Fruit fly (Drosophila melanogaster) S2 (cell line): Measurements from ENCODE around the gene dsd.

Experiments used
- CG8478 ChIP-seq: fragments of >200 bp; optimal IDR thresholded peaks from 2 replicates; lab custom pipeline; 2018
- CTCF ChIP-seq, 2 experiments: fragments of >200 bp; optimal IDR thresholded peaks; 2 replicates each; lab custom pipeline; 2018

- no peak for TF ChIP-seq CG8478 (lab: Kevin White, UChicago)
- no peak for TF ChIP-seq CTCF (optimal IDR thresholded peaks at IDR 0.05; lab: Kevin White, UChicago)
Measured at dm6 chr3R:27593174-27593573, 14.0 kb downstream of the dsd start.
